Worm (Caenorhabditis elegans): ENCODE results near the gene F25E2.2.

DNA sequence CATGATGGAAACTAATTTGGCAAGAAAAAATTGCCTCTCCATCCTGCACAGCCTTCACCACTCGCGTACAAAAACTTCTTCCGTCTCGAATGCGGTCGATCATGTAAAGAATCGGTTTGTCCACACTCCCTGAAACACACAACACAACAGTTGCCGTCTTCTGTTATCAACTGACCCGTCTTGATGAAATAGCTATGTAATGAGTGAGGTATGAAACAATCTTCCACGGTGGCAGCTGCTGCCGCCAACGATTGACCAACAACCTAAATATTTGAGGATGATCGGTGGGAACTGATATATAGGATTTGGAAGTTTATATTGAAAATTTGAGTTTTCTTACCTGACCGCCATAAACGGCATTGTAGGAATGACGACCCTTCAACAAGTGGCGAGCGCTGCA lies 1.7 kb upstream of the F25E2.2 start:
- TF ChIP-seq madf-6 (GFP tag; IDR thresholded peaks at IDR 0.05) = no peak
- TF ChIP-seq somi-1 (GFP tag; optimal IDR thresholded peaks at IDR 0.05) = no peak
- TF ChIP-seq Y53F4B.3 (GFP tag; IDR thresholded peaks at IDR 0.05) = no peak
- TF ChIP-seq Y56A3A.18 (GFP tag; IDR thresholded peaks at IDR 0.05) = no peak
- TF ChIP-seq pha-4 (tag; optimal IDR thresholded peaks at IDR 0.05) = no peak
- no peak for TF ChIP-seq K11D2.4 (GFP tag; IDR thresholded peaks at IDR 0.05)
- no peak for TF ChIP-seq ZK185.1 (tag; optimal IDR thresholded peaks at IDR 0.05; ENCODE audit: poor library complexity, severe bottlenecking)
- TF ChIP-seq F55B11.4 (tag; optimal IDR thresholded peaks at IDR 0.05; ENCODE audit: borderline replicate concordance, insufficient read depth) = no peak
- TF ChIP-seq unc-62 (GFP tag; optimal IDR thresholded peaks at IDR 0.05) = no peak
- TF ChIP-seq lsl-1 (GFP tag; optimal IDR thresholded peaks at IDR 0.05) = no peak
- TF ChIP-seq hlh-26 (GFP tag; conservative IDR thresholded peaks at IDR 0.05) = no peak
- no peak for TF ChIP-seq pbrm-1 (GFP tag; IDR thresholded peaks at IDR 0.05)
- no peak for TF ChIP-seq rec-8 (tag; optimal IDR thresholded peaks at IDR 0.05)

All from whole organism, young adult.